Worm (Caenorhabditis elegans): ENCODE data around the gene lips-10.

The lips-10 gene

DNA sequence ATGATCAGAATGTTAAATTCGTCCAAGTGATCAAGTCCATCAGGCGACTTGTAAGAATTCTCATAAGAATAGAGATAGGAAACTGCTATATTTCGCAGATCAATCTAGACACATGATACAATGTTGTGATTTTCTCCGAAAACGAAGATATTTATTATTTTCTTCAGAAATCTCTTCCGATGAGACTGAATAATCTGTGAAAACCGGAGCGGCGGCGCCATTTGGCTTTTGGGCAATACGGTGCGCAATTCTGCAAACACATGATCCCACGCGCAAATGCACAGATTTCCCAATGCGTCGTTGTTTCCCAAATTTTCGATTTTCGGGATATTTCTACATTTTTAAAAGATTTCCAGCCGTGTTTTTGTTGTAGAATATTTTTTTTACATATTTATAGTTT lies 3.2 kb downstream of the lips-10 start:
- TF ChIP-seq dao-5 (tag; optimal IDR thresholded peaks at IDR 0.05) (no peak), W03F9.2 (tag; optimal IDR thresholded peaks at IDR 0.05) (peak; percentile 63)

- TF ChIP-seq W03F9.2 (tag; optimal IDR thresholded peaks at IDR 0.05) (no peak), dao-5 (tag; optimal IDR thresholded peaks at IDR 0.05) (no peak), him-1 (tag; optimal IDR thresholded peaks at IDR 0.05) (no peak)
These were observed 3.8 kb downstream of the lips-10 start, which contains the start of gene eif-3.G for ce11 chrII:8442717-8443223. TSS of gene eif-3.G (plus strand) at chrII:8442767.

DNA sequence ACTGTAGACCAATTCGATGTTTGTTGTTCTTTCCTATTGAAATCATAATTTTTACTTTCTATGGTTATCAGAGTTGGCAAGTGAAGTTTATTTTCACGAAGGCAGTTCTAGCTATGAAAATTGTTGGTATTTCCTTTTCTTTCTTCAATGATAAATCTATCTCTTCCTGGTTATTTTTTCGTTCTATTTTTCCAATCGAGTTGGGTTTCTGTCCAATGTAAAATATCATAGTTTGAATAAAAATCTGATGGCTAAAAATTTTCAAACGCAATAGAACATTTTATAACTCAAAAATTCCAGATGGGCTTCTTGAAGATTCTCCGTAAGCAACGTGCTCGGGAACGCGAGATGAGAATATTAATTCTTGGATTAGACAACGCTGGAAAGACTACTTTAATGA lies 5.0 kb downstream of the lips-10 start, which contains the start of gene evl-20:
TSS of gene evl-20 (plus strand) at position 301 of the 400 bp plus-strand sequence.
- TF ChIP-seq dao-5 (tag; optimal IDR thresholded peaks at IDR 0.05) (no peak), W03F9.2 (tag; optimal IDR thresholded peaks at IDR 0.05) (no peak), him-1 (tag; optimal IDR thresholded peaks at IDR 0.05) (no peak)

DNA sequence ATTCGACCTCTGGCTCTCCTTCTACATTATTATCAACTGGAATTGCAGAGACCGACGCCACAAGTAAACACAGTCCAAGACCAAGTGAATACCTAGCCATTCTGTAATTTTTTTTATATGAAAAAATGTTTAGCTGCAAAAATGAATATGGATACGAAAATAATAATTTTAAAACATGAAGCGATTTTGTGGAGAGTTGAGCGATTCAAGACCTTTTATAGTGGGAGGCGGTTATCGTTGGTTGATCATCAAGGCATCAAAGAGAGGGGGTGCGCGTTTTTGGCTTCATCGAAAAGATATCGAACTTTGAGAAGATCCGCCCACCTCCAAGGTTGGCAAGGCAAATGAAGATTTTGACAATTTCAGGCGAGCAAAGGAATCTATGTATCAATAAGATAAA lies 7.8 kb downstream of the lips-10 start, which contains the start of gene cut-3:
TSS of gene cut-3 (minus strand) at position 101 of the 400 bp plus-strand sequence.
- no peak for TF ChIP-seq him-1 (tag; optimal IDR thresholded peaks at IDR 0.05)
- no peak for TF ChIP-seq dao-5 (tag; optimal IDR thresholded peaks at IDR 0.05)
- TF ChIP-seq W03F9.2 (tag; optimal IDR thresholded peaks at IDR 0.05): no peak

ce11 chrII:8449660-8450118 lies 10.7 kb downstream of the lips-10 start, which contains the start of gene F22B5.4:
TSS of gene F22B5.4 (plus strand) at chrII:8449710.
- TF ChIP-seq W03F9.2 (tag; optimal IDR thresholded peaks at IDR 0.05): no peak
- no peak for TF ChIP-seq dao-5 (tag; optimal IDR thresholded peaks at IDR 0.05)
- no peak for TF ChIP-seq him-1 (tag; optimal IDR thresholded peaks at IDR 0.05)

ce11 chrII:8450750-8451149 lies 11.8 kb downstream of the lips-10 start:
- no peak for TF ChIP-seq W03F9.2 (tag; optimal IDR thresholded peaks at IDR 0.05)

- no peak for TF ChIP-seq him-1 (tag; optimal IDR thresholded peaks at IDR 0.05)
- TF ChIP-seq W03F9.2 (tag; optimal IDR thresholded peaks at IDR 0.05): no peak
- TF ChIP-seq dao-5 (tag; optimal IDR thresholded peaks at IDR 0.05): no peak
These were observed 12.5 kb downstream of the lips-10 start for ce11 chrII:8451425-8451824.

ce11 chrII:8454513-8454912 lies 15.5 kb downstream of the lips-10 start, which contains the start of gene F22B5.5:
TSS of gene F22B5.5 (minus strand) at chrII:8454613.
- no peak for TF ChIP-seq dao-5 (tag; optimal IDR thresholded peaks at IDR 0.05)
- no peak for TF ChIP-seq W03F9.2 (tag; optimal IDR thresholded peaks at IDR 0.05)
- no peak for TF ChIP-seq him-1 (tag; optimal IDR thresholded peaks at IDR 0.05)

ce11 chrII:8456094-8456493 lies 17.1 kb downstream of the lips-10 start, which contains the start of gene F22B5.6:
TSS of gene F22B5.6 (minus strand) at chrII:8456194.
- TF ChIP-seq dao-5 (tag; optimal IDR thresholded peaks at IDR 0.05): no peak
- TF ChIP-seq him-1 (tag; optimal IDR thresholded peaks at IDR 0.05): no peak

DNA sequence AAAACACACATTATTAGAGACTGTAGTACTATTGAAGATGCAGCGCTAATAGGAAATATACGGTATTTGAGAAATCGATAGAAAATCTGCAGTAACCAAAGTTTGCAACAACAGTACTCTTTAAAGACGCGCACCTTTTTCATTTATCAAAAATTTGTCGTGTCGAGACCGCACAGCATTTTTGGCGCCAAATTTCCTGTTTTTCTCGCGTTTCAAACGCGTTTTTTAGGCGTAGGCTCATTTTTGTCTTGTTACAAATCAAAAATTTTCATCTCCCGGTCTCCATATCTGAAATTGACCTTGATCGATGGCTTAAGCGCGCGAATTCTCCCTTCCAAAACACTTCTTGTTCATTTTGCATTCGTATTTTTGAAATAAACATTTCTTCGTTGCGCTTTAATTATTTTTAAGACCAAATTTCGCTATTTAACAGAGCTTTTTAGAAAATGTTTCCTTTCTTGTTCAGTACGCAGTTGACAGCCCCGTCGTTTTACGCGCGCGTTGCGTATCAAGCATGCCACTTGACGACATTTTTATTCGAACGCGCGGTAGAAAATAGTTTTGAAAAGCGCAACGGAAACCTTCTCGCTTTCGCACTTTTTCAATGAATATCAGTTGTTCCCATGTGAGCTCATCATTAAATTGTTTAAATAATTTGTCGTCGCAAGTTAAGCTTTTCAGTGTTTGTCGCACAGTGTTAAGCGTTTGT lies 17.9 kb downstream of the lips-10 start:
- TF ChIP-seq dao-5 (tag; optimal IDR thresholded peaks at IDR 0.05): no peak
- no peak for TF ChIP-seq him-1 (tag; optimal IDR thresholded peaks at IDR 0.05)
- no peak for TF ChIP-seq W03F9.2 (tag; optimal IDR thresholded peaks at IDR 0.05)

DNA sequence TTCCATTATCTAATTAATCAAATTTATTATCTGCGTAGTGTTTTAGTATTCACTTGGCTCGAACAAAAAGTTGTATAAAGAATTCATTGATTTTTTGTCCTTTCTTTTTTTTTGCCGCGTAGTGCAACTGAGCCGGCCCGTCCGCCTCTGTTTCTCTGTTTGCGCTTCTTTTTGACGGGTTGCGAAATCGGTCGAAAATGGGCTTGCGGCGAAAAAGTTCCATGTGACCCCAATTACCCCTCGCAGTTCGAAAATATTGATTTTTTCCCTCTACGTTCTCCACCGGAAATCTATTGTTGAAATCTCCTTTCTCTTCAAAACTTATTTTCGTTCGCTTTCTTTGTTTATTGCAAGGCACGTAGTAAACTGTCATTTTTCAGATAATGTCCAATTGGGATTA lies 18.5 kb downstream of the lips-10 start, which contains the start of gene zyg-9:
TSS of gene zyg-9 (plus strand) at position 381 of the 400 bp plus-strand sequence.
- no peak for TF ChIP-seq him-1 (tag; optimal IDR thresholded peaks at IDR 0.05)

- TF ChIP-seq him-1 (tag; optimal IDR thresholded peaks at IDR 0.05) (no peak), W03F9.2 (tag; optimal IDR thresholded peaks at IDR 0.05) (peak; percentile 48), dao-5 (tag; optimal IDR thresholded peaks at IDR 0.05) (no peak)
These were observed 25.5 kb downstream of the lips-10 start, which contains the start of gene fars-3 for ce11 chrII:8464448-8464898. TSS of gene fars-3 (plus strand) at chrII:8464848.

- TF ChIP-seq him-1 (tag; optimal IDR thresholded peaks at IDR 0.05) (no peak), W03F9.2 (tag; optimal IDR thresholded peaks at IDR 0.05) (no peak), dao-5 (tag; optimal IDR thresholded peaks at IDR 0.05) (no peak)
These were observed 27.9 kb downstream of the lips-10 start, which contains the start of gene F22B5.10 for ce11 chrII:8466874-8467273. TSS of gene F22B5.10 (plus strand) at chrII:8467174.

ce11 chrII:8467809-8468208 lies 28.8 kb downstream of the lips-10 start, which contains the start of gene M05D6.2:
TSS of gene M05D6.2 (plus strand) at chrII:8468109.
- TF ChIP-seq him-1 (tag; optimal IDR thresholded peaks at IDR 0.05): no peak
- no peak for TF ChIP-seq W03F9.2 (tag; optimal IDR thresholded peaks at IDR 0.05)
- no peak for TF ChIP-seq dao-5 (tag; optimal IDR thresholded peaks at IDR 0.05)

All from whole organism, L4/young adult.